Worm (Caenorhabditis elegans): ENCODE measurements around the gene vgln-1.

ce11 chrII:9857791-9858190 is 33.1 kb downstream of the vgln-1 start, which contains the start of gene chil-6:
- TF ChIP-seq F13H6.1 (tag; optimal IDR thresholded peaks at IDR 0.05) (no peak), ets-4 (tag; optimal IDR thresholded peaks at IDR 0.05) (no peak), pha-2 (tag; optimal IDR thresholded peaks at IDR 0.05) (no peak), ztf-16 (tag; optimal IDR thresholded peaks at IDR 0.05) (no peak), ceh-30 (tag; optimal IDR thresholded peaks at IDR 0.05) (no peak), unc-3 (GFP tag; conservative IDR thresholded peaks at IDR 0.05) (no peak), unc-3 (tag; optimal IDR thresholded peaks at IDR 0.05) (no peak), dmd-4 (tag; optimal IDR thresholded peaks at IDR 0.05; ENCODE audit: borderline replicate concordance) (no peak), fkh-10 (GFP tag; optimal IDR thresholded peaks at IDR 0.05) (no peak), dve-1 (tag; optimal IDR thresholded peaks at IDR 0.05) (no peak)

All from whole organism, late embryonic.